Fruit fly (Drosophila melanogaster): ENCODE data around the gene MED1.

The MED1 gene

dm6 chr3L:21634152-21634689 is at the start of gene MED1:
Gene MED1, minus strand, starts transcription at chr3L:21634446.
- TF ChIP-seq Sin3A (optimal IDR thresholded peaks at IDR 0.05) (no peak), insv (optimal IDR thresholded peaks at IDR 0.05) (no peak), psq (optimal IDR thresholded peaks at IDR 0.05) (no peak), h (optimal IDR thresholded peaks at IDR 0.05) (no peak)

DNA sequence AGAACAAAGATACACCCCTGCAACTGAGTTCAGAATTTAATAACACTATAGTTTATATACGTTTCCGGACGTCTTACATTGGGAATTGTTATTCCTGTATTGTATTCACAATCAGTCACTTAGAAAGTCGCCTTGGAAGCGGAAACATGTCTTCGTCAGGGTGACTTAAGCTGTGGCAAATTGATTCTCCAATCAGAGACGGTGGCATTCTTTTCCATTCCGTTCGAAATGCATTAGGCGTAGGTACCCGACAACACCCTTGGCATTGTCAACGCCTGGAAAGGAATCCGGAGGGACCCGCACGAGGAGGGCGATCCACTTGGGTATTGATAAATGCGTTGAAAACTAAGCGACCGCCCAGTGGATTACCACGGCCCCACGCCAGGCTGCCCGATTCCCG is 49.7 kb upstream of the MED1 start, which contains the start of gene Sfp78E:
Gene Sfp78E, minus strand, starts transcription at position 101 of the 400 bp plus-strand sequence.
- TF ChIP-seq ttk (optimal IDR thresholded peaks at IDR 0.05) (no peak), Myc (optimal IDR thresholded peaks at IDR 0.05) (no peak)

DNA sequence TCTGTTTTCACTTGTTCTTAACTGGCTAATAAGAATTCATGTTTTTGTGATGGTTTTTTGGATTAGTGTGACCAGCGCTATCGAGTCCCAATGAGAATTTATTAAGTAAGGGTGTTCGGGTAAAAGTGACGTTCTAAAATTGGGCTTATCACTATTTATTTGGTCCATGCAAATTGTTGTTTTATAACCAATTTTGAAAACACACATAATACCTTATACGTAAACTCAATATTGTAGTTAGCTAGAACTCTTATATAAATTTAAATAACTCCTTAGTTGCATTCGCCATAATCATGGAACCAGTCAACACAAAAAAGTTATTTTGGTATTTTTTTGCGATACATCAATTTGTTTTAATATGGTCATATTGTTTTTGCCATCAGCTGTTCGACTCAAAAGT is 45.4 kb upstream of the MED1 start, which contains the start of the genes Als2 and CG11248:
Gene Als2, minus strand, starts transcription at position 69 of the 400 bp plus-strand sequence.
Gene CG11248, plus strand, starts transcription at position 364 of the 400 bp plus-strand sequence.
- TF ChIP-seq Myc (optimal IDR thresholded peaks at IDR 0.05) (no peak), psq (optimal IDR thresholded peaks at IDR 0.05) (no peak), h (optimal IDR thresholded peaks at IDR 0.05) (no peak), insv (optimal IDR thresholded peaks at IDR 0.05) (no peak), Sin3A (optimal IDR thresholded peaks at IDR 0.05) (no peak), ttk (optimal IDR thresholded peaks at IDR 0.05) (no peak)

DNA sequence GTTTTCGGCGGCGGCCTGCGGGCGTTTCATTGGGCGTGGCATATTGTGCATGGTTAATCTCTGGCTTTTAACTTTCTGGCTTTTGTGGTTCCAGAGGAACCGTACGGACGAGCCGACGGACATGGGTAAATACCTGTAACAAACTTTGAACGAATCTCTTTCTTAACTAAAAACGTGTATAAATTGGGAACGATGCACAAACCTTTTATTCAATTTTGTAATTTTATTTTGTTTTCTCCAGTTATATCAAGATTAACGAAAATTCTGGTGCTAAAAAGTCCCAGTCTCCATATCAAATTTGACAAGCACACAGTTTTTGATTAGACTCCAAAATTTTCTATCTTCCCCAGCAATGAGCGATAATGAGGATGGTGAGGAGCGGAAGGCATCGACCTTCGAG is 37.6 kb upstream of the MED1 start, which contains the start of gene CG11249:
Gene CG11249, plus strand, starts transcription at position 301 of the 400 bp plus-strand sequence.
- TF ChIP-seq insv (optimal IDR thresholded peaks at IDR 0.05), result no peak

DNA sequence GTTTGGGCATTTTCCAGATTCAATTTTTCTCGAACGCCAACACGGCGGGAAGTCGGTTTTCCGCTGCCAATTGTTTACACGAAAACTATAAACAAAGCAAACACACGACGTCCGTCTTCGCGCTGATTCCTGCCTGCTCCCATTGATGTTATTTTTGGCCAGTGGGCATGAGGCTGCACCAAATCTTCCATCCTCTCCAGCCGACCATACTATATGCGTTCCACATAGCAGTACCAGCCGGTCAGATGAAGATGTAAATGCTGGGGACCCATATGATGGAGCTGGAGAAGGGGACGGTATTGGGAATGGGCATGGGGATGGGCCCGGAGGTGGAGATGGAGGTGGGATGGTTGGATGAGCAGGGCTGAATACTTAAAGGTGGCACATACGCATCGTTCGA is 33.3 kb upstream of the MED1 start:
- no peak for TF ChIP-seq Myc (optimal IDR thresholded peaks at IDR 0.05)
- no peak for TF ChIP-seq ttk (optimal IDR thresholded peaks at IDR 0.05)
- no peak for TF ChIP-seq h (optimal IDR thresholded peaks at IDR 0.05)
- no peak for TF ChIP-seq insv (optimal IDR thresholded peaks at IDR 0.05)
- TF ChIP-seq Sin3A (optimal IDR thresholded peaks at IDR 0.05), result no peak
- no peak for TF ChIP-seq psq (optimal IDR thresholded peaks at IDR 0.05)

DNA sequence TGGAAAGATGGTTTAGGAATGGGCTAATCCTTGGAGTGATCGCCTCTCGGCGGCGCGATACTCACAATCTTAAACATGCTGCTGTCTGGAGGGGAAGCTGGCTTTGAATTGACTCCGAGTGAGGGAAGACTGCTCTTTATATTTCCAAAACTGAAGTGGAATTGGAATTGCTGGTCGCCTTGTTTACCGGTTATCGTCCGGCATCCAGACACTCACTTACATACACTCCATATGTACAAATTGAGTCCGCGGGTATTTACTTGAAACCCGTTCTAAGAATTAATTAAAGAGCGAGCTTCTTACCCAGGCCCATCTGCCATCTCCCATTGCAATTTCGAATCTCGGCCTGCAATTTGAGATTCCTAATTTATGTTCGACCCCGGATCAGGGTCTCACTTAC is 32.6 kb upstream of the MED1 start, which contains the start of gene Cpr78E:
Gene Cpr78E, minus strand, starts transcription at position 101 of the 400 bp plus-strand sequence.
- no peak for TF ChIP-seq psq (optimal IDR thresholded peaks at IDR 0.05)
- no peak for TF ChIP-seq Myc (optimal IDR thresholded peaks at IDR 0.05)
- TF ChIP-seq Sin3A (optimal IDR thresholded peaks at IDR 0.05), result no peak
- TF ChIP-seq ttk (optimal IDR thresholded peaks at IDR 0.05), result no peak
- no peak for TF ChIP-seq h (optimal IDR thresholded peaks at IDR 0.05)
- TF ChIP-seq insv (optimal IDR thresholded peaks at IDR 0.05), result no peak

DNA sequence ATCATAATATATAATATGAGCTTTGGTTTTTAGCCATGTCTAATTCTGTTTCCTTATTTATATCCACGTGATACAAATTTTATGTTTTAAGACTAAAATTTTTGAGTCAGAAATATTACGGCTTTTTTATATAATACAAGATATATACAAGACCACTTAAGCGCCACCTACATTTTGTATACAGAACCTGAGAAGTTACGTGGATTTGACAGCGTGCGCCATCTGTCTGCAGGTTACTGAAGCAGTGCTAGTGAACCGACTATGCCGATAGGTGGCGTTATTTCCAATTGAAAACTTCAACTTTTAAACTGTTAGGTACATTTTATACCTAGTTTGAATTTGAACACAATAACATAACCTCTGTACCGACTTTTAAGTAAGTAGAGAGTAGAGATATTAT is 18.5 kb upstream of the MED1 start:
- TF ChIP-seq Sin3A (optimal IDR thresholded peaks at IDR 0.05), result no peak
- no peak for TF ChIP-seq insv (optimal IDR thresholded peaks at IDR 0.05)
- TF ChIP-seq h (optimal IDR thresholded peaks at IDR 0.05), result no peak

DNA sequence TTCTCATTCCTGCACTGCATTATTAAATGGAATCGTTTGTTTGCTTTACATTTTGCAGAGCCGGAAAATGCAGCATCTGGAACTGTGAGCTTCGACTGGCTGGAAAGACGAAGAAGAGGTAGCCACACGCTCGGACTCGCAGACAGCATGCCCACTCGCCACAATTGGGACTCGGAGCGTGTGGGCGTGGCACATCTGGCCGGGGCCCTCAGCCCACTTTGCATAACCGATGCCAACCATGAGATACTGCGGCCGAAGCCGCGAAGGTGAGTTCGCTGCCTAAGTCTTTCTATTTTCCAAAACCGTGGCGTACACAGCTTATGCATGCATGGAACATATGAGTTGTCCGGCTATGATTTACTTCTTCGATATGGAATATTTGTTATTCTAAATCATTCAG is 17.9 kb upstream of the MED1 start:
- TF ChIP-seq Myc (optimal IDR thresholded peaks at IDR 0.05), result no peak
- TF ChIP-seq psq (optimal IDR thresholded peaks at IDR 0.05), result no peak
- TF ChIP-seq Sin3A (optimal IDR thresholded peaks at IDR 0.05), result no peak
- no peak for TF ChIP-seq h (optimal IDR thresholded peaks at IDR 0.05)
- no peak for TF ChIP-seq insv (optimal IDR thresholded peaks at IDR 0.05)
- no peak for TF ChIP-seq ttk (optimal IDR thresholded peaks at IDR 0.05)

- TF ChIP-seq Sin3A (optimal IDR thresholded peaks at IDR 0.05) (no peak), h (optimal IDR thresholded peaks at IDR 0.05) (no peak), ttk (optimal IDR thresholded peaks at IDR 0.05) (no peak), Myc (optimal IDR thresholded peaks at IDR 0.05) (no peak), psq (optimal IDR thresholded peaks at IDR 0.05) (no peak), insv (optimal IDR thresholded peaks at IDR 0.05) (no peak)
Measured at dm6 chr3L:21651412-21651811, 17.2 kb upstream of the MED1 start.

- TF ChIP-seq h (optimal IDR thresholded peaks at IDR 0.05) (no peak), psq (optimal IDR thresholded peaks at IDR 0.05) (no peak), ttk (optimal IDR thresholded peaks at IDR 0.05) (no peak), insv (optimal IDR thresholded peaks at IDR 0.05) (no peak), Myc (optimal IDR thresholded peaks at IDR 0.05) (no peak), Sin3A (optimal IDR thresholded peaks at IDR 0.05) (no peak)
Measured at dm6 chr3L:21647853-21648252, 13.6 kb upstream of the MED1 start.

- TF ChIP-seq Myc (optimal IDR thresholded peaks at IDR 0.05) (no peak), psq (optimal IDR thresholded peaks at IDR 0.05) (no peak), insv (optimal IDR thresholded peaks at IDR 0.05) (no peak), ttk (optimal IDR thresholded peaks at IDR 0.05) (no peak), Sin3A (optimal IDR thresholded peaks at IDR 0.05) (no peak)
Measured at dm6 chr3L:21645878-21646277, 11.6 kb upstream of the MED1 start.

dm6 chr3L:21644607-21645006 is 10.4 kb upstream of the MED1 start, which contains the start of gene CG43980:
Gene CG43980, plus strand, starts transcription at chr3L:21644958.
- TF ChIP-seq insv (optimal IDR thresholded peaks at IDR 0.05) (no peak), ttk (optimal IDR thresholded peaks at IDR 0.05) (no peak), psq (optimal IDR thresholded peaks at IDR 0.05) (no peak), Sin3A (optimal IDR thresholded peaks at IDR 0.05) (no peak), h (optimal IDR thresholded peaks at IDR 0.05) (no peak), Myc (optimal IDR thresholded peaks at IDR 0.05) (no peak)

- TF ChIP-seq h (optimal IDR thresholded peaks at IDR 0.05) (no peak), ttk (optimal IDR thresholded peaks at IDR 0.05) (no peak), insv (optimal IDR thresholded peaks at IDR 0.05) (no peak), Myc (optimal IDR thresholded peaks at IDR 0.05) (no peak), psq (optimal IDR thresholded peaks at IDR 0.05) (no peak), Sin3A (optimal IDR thresholded peaks at IDR 0.05) (no peak)
Measured at dm6 chr3L:21644176-21644575, 9.9 kb upstream of the MED1 start.
